Worm (Caenorhabditis elegans): ENCODE data around the gene tbx-37.
A peak's percentile ranks its signal among the peaks of the same experiment; 100 is the strongest.

tbx-37 gene

ce11 chrIII:11268532-11268931 is 41.6 kb upstream of the tbx-37 start:
- no peak for TF ChIP-seq snpc-1.3 (tag; optimal IDR thresholded peaks at IDR 0.05; ENCODE audit: insufficient read depth)
- peak; percentile 80 for TF ChIP-seq nhr-80 (tag; optimal IDR thresholded peaks at IDR 0.05)

- no peak for TF ChIP-seq ztf-18 (tag; optimal IDR thresholded peaks at IDR 0.05)
- TF ChIP-seq dox-1 (GFP tag; IDR thresholded peaks at IDR 0.05), result 0 out of 2 replicates have a peak, but pooled peaks have one; percentile 26
- no peak for TF ChIP-seq ztf-26 (tag; optimal IDR thresholded peaks at IDR 0.05)
- peak; percentile 56; the same call in 1 of the 2 replicates for TF ChIP-seq B0336.3 (GFP tag; IDR thresholded peaks at IDR 0.05)
- TF ChIP-seq attf-6 (GFP tag; IDR thresholded peaks at IDR 0.05), result no peak
- no peak for TF ChIP-seq madf-8 (GFP tag; conservative IDR thresholded peaks at IDR 0.05)
- TF ChIP-seq attf-5 (GFP tag; optimal IDR thresholded peaks at IDR 0.05), result no peak
- no peak for TF ChIP-seq pha-4 (tag; optimal IDR thresholded peaks at IDR 0.05)
- TF ChIP-seq hmg-1.2 (GFP tag; IDR thresholded peaks at IDR 0.05), result 0 out of 2 replicates have a peak, but pooled peaks have one; percentile 7
- TF ChIP-seq nhr-80 (tag; optimal IDR thresholded peaks at IDR 0.05), result peak; percentile 82
These were observed 40.4 kb upstream of the tbx-37 start for ce11 chrIII:11267372-11267771.

- TF ChIP-seq sdz-38 (tag; optimal IDR thresholded peaks at IDR 0.05) (no peak), lin-40 (tag; optimal IDR thresholded peaks at IDR 0.05) (peak; percentile 53), madf-6 (GFP tag; IDR thresholded peaks at IDR 0.05) (no peak)
These were observed 35.2 kb upstream of the tbx-37 start for ce11 chrIII:11262089-11262488.

DNA sequence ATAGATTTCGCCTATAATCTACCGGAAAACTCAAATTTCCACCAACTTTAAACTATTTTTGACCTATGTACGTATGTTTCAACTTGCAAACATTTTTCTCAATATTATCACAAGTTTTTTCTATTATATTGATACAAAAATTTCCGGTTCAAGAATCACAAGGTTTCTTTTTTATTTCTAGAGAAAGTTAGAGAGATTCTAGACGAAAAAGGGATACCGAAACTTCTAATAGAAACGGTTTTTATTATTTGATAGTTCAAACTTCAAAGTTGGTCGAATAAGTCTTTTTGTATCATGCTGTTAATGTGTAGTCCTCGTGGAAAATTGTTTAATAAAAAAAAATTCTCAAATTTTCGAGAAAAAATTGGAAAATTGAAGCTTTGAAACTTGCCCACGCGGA is 28.1 kb upstream of the tbx-37 start:
- peak; percentile 45 for TF ChIP-seq lin-40 (tag; optimal IDR thresholded peaks at IDR 0.05)
- no peak for TF ChIP-seq C17E4.6 (GFP tag; IDR thresholded peaks at IDR 0.05)
- 0 out of 2 replicates have a peak, but pooled peaks have one; percentile 15 for TF ChIP-seq C06A6.2 (GFP tag; conservative IDR thresholded peaks at IDR 0.05)
- no peak for TF ChIP-seq attf-3 (GFP tag; conservative IDR thresholded peaks at IDR 0.05)

ce11 chrIII:11251718-11252441 is 25.0 kb upstream of the tbx-37 start, which contains the start of gene Y47D3A.32:
Gene Y47D3A.32, plus strand, starts transcription at chrIII:11252391.
- no peak for TF ChIP-seq him-1 (tag; optimal IDR thresholded peaks at IDR 0.05)
- no peak for TF ChIP-seq sea-2 (GFP tag; IDR thresholded peaks at IDR 0.05)
- TF ChIP-seq madf-3 (GFP tag; IDR thresholded peaks at IDR 0.05), result no peak
- no peak for TF ChIP-seq akir-1 (GFP tag; optimal IDR thresholded peaks at IDR 0.05)
- TF ChIP-seq madf-6 (GFP tag; IDR thresholded peaks at IDR 0.05), result no peak
- TF ChIP-seq Y56A3A.18 (GFP tag; IDR thresholded peaks at IDR 0.05), result peak; percentile 76
- TF ChIP-seq chd-7 (tag; optimal IDR thresholded peaks at IDR 0.05), result peak; percentile 56
- no peak for TF ChIP-seq egrh-3 (GFP tag; IDR thresholded peaks at IDR 0.05)
- TF ChIP-seq somi-1 (GFP tag; optimal IDR thresholded peaks at IDR 0.05), result no peak
- TF ChIP-seq F57C9.4 (tag; optimal IDR thresholded peaks at IDR 0.05), result no peak
- peak; percentile 36 for TF ChIP-seq attf-5 (GFP tag; optimal IDR thresholded peaks at IDR 0.05)
- no peak for TF ChIP-seq aptf-3 (GFP tag; IDR thresholded peaks at IDR 0.05)
- peak; percentile 11 for TF ChIP-seq athp-1 (tag; optimal IDR thresholded peaks at IDR 0.05)
- no peak for TF ChIP-seq hlh-26 (GFP tag; conservative IDR thresholded peaks at IDR 0.05)
- TF ChIP-seq tbx-9 (tag; optimal IDR thresholded peaks at IDR 0.05; ENCODE audit: borderline replicate concordance), result no peak
- no peak for TF ChIP-seq nhr-80 (tag; optimal IDR thresholded peaks at IDR 0.05)
- no peak for TF ChIP-seq F37B4.10 (GFP tag; IDR thresholded peaks at IDR 0.05)
- peak; percentile 59; the same call in 1 of the 2 replicates for TF ChIP-seq ztf-25 (GFP tag; IDR thresholded peaks at IDR 0.05)
- peak; percentile 55; the same call in 1 of the 2 replicates for TF ChIP-seq hsf-1 (GFP tag; IDR thresholded peaks at IDR 0.05)
- no peak for TF ChIP-seq ceh-40 (GFP tag; IDR thresholded peaks at IDR 0.05)
- TF ChIP-seq Y53G8AR.9 (GFP tag; conservative IDR thresholded peaks at IDR 0.05), result peak; percentile 34; the same call in 1 of the 2 replicates
- TF ChIP-seq ceh-91 (GFP tag; IDR thresholded peaks at IDR 0.05), result no peak
- TF ChIP-seq attf-6 (GFP tag; IDR thresholded peaks at IDR 0.05), result no peak
- no peak for TF ChIP-seq B0019.2 (GFP tag; conservative IDR thresholded peaks at IDR 0.05)
- peak; percentile 59 for TF ChIP-seq B0336.3 (GFP tag; IDR thresholded peaks at IDR 0.05)
- no peak for TF ChIP-seq ekl-4 (GFP tag; IDR thresholded peaks at IDR 0.05)
- TF ChIP-seq F52B5.7 (tag; optimal IDR thresholded peaks at IDR 0.05), result peak; percentile 44
- TF ChIP-seq let-607 (tag; optimal IDR thresholded peaks at IDR 0.05), result no peak

Data from whole organism, young adult.